Worm (Caenorhabditis elegans) whole organism, dauer: ENCODE data around the gene C25F6.6.

Source experiments
- unc-62 ChIP-seq: sonication (generic microtip); optimal IDR thresholded peaks from 2 replicates; lab custom pipeline; 2017; ENCODE audit warnings: missing biosample characterization, missing genetic modification reagents, missing genetic modification characterization

C25F6.6 gene

ce11 chrX:5450773-5451447, at the start of gene C25F6.6:
TSS of gene C25F6.6 (minus strand) at chrX:5450823.
- TF ChIP-seq unc-62 (GFP tag; lab: Kevin White, UChicago): no peak

- no peak for TF ChIP-seq unc-62 (GFP tag; lab: Kevin White, UChicago)
Measured at ce11 chrX:5492820-5493382, 42.3 kb upstream of the C25F6.6 start, which contains the start of the genes bus-8A and bus-8B. TSS of gene bus-8A (plus strand) at chrX:5492915. TSS of gene bus-8B (plus strand) at chrX:5493332.

ce11 chrX:5489538-5489937, 38.9 kb upstream of the C25F6.6 start, which contains the start of gene F55D1.1:
TSS of gene F55D1.1 (plus strand) at chrX:5489838.
- TF ChIP-seq unc-62 (GFP tag; lab: Kevin White, UChicago): no peak

- no peak for TF ChIP-seq unc-62 (GFP tag; lab: Kevin White, UChicago)
Measured at ce11 chrX:5488867-5489266, 38.2 kb upstream of the C25F6.6 start.

- no peak for TF ChIP-seq unc-62 (GFP tag; lab: Kevin White, UChicago)
Measured at ce11 chrX:5485931-5486537, 35.4 kb upstream of the C25F6.6 start, which contains the start of gene C25F6.1. TSS of gene C25F6.1 (plus strand) at chrX:5486487.

- TF ChIP-seq unc-62 (GFP tag; lab: Kevin White, UChicago): no peak
Measured at ce11 chrX:5485284-5485927, 34.8 kb upstream of the C25F6.6 start.

ce11 chrX:5479876-5480580, 29.4 kb upstream of the C25F6.6 start:
- TF ChIP-seq unc-62 (GFP tag; lab: Kevin White, UChicago): no peak

ce11 chrX:5479300-5479811, 28.7 kb upstream of the C25F6.6 start, which contains the start of gene dlg-1:
TSS of gene dlg-1 (plus strand) at chrX:5479700.
- no peak for TF ChIP-seq unc-62 (GFP tag; lab: Kevin White, UChicago)

- no peak for TF ChIP-seq unc-62 (GFP tag; lab: Kevin White, UChicago)
Measured at ce11 chrX:5478875-5479274, 28.3 kb upstream of the C25F6.6 start.

ce11 chrX:5477597-5477996, 27.0 kb upstream of the C25F6.6 start:
- TF ChIP-seq unc-62 (GFP tag; lab: Kevin White, UChicago): no peak

- TF ChIP-seq unc-62 (GFP tag; lab: Kevin White, UChicago): no peak
Measured at ce11 chrX:5476357-5476756, 25.7 kb upstream of the C25F6.6 start.

ce11 chrX:5475164-5475576, 24.5 kb upstream of the C25F6.6 start:
- TF ChIP-seq unc-62 (GFP tag; lab: Kevin White, UChicago): no peak

ce11 chrX:5470111-5470745, 19.6 kb upstream of the C25F6.6 start:
- no peak for TF ChIP-seq unc-62 (GFP tag; lab: Kevin White, UChicago)

- no peak for TF ChIP-seq unc-62 (GFP tag; lab: Kevin White, UChicago)
Measured at ce11 chrX:5467820-5468270, 17.2 kb upstream of the C25F6.6 start, which contains the start of gene dpyd-1. TSS of gene dpyd-1 (plus strand) at chrX:5467870.
